Fruit fly (Drosophila melanogaster) S2 (cell line): ENCODE results near the gene CG18787.

Experiments used
- CG8478 ChIP-seq: fragments of >200 bp; optimal IDR thresholded peaks from 2 replicates; lab custom pipeline; 2018
- CTCF ChIP-seq, 2 experiments: fragments of >200 bp; optimal IDR thresholded peaks; 2 replicates each; lab custom pipeline; 2018

DNA sequence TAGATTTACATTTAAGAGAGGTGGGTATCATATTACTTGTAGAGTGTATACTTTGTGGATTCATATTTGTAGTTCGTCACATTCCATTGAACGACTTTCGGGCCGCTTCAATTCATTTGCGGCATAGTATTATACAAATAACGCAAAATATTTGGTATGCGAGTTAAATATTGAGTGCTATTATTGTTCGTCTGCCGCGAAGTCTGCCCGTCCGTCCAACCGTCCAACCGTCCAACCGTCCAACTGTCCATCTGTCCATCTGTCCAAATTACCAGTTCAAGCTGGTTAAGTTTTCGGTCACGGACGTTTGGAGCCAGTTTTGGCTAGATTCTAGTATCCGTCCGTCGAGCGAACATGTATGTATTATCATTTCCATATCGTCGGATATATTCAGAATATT, 25.0 kb upstream of the CG18787 start:
- TF ChIP-seq CG8478 (lab: Kevin White, UChicago) (no peak), CTCF (optimal IDR thresholded peaks at IDR 0.05; lab: Kevin White, UChicago) (no peak)
